Worm (Caenorhabditis elegans) whole organism, young adult: ENCODE data around the gene R05H5.7.

Source experiments
- attf-3 ChIP-seq: fragments of 200-800 bp; sonication (Bioruptor generic); conservative IDR thresholded peaks from 2 replicates; pipeline ENCODE4 v1.3.6; 2022; ENCODE audit warnings: missing genetic modification reagents, missing genetic modification characterization, missing compliant biosample characterization
- hlh-12 ChIP-seq: sonication (generic microtip); optimal IDR thresholded peaks from 2 replicates; lab custom pipeline; 2016; ENCODE audit warnings: missing genetic modification characterization, missing compliant biosample characterization
- nhr-80 ChIP-seq: sonication (generic microtip); optimal IDR thresholded peaks from 2 replicates; lab custom pipeline; 2016; ENCODE audit warnings: missing genetic modification characterization, missing compliant biosample characterization
- pha-4 ChIP-seq: fragments of 150-350 bp; sonication (generic microtip); optimal IDR thresholded peaks from 2 replicates; lab custom pipeline; 2014; ENCODE audit warnings: missing biosample characterization, missing genetic modification reagents, missing genetic modification characterization
- unc-130 ChIP-seq: sonication (generic microtip); optimal IDR thresholded peaks from 2 replicates; lab custom pipeline; 2016; ENCODE audit warnings: missing genetic modification reagents, missing genetic modification characterization, missing compliant biosample characterization

- no peak for TF ChIP-seq unc-130 (GFP tag; lab: Kevin White, UChicago)
- no peak for TF ChIP-seq hlh-12
- no peak for TF ChIP-seq attf-3 (GFP tag; lab: Robert Waterston, UW)
- TF ChIP-seq nhr-80 (tag; lab: Kevin White, UChicago): no peak
- TF ChIP-seq pha-4 (tag; lab: Kevin White, UChicago): no peak
Measured at ce11 chrII:10147502-10147901, 44.8 kb upstream of the R05H5.7 start.
